Worm (Caenorhabditis elegans): ENCODE measurements around the gene alh-4.

alh-4 gene

DNA sequence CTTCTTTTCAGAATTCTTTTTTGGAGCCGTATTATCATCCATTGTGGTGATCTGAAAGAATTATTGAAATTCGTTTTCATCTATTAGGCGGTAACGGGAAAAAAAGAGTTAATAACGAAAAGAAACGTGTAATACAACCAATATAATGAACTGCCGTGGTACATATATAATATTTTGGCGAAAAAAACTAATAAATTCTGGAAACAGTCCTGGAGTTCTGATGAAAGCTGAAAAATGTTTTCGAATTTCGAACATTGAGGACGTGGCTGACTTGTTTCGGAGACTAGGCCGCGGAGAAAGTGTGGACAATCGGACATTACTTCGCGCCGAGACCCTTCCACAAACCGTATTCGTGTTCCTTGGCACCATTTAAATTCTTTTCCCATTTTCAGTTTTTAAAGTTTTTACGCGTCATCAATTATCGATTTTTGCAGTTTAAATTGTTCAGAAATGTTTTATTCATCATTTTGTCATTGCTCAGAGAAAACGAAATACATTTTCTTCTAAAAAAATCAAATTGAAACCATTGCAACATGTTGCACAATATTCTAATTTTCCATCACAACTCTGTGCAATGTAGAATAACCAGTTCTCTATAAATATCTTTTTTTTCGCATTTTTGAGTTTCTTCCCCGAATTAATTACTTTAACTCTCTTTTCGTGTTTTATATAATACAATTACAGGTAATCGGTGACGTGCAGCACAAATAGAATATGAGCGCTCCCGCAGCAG, 3.9 kb upstream of the alh-4 start, which contains the start of the genes gad-1 and erfa-1:
TSS of gene gad-1 (minus strand) at position 51 of the 733 bp plus-strand sequence.
TSS of gene erfa-1 (plus strand) at position 683 of the 733 bp plus-strand sequence.
- no peak for TF ChIP-seq rpc-1 (optimal IDR thresholded peaks at IDR 0.05)
- no peak for TF ChIP-seq rpc-1 (tag; optimal IDR thresholded peaks at IDR 0.05)
- TF ChIP-seq cebp-2 (GFP tag; IDR thresholded peaks at IDR 0.05), result no peak
- TF ChIP-seq ceh-79 (tag; optimal IDR thresholded peaks at IDR 0.05), result no peak
- TF ChIP-seq nhr-80 (tag; optimal IDR thresholded peaks at IDR 0.05), result peak; percentile 34
- TF ChIP-seq T26A5.8 (tag; optimal IDR thresholded peaks at IDR 0.05), result no peak
- TF ChIP-seq F57A8.1 (GFP tag; optimal IDR thresholded peaks at IDR 0.05), result no peak
- TF ChIP-seq Y67H2A.10 (GFP tag; conservative IDR thresholded peaks at IDR 0.05), result no peak
- TF ChIP-seq him-1 (tag; optimal IDR thresholded peaks at IDR 0.05), result no peak
- no peak for TF ChIP-seq Y56A3A.18 (GFP tag; IDR thresholded peaks at IDR 0.05)
- no peak for TF ChIP-seq ama-1 (optimal IDR thresholded peaks at IDR 0.05)
- no peak for TF ChIP-seq ama-1 (GFP tag; optimal IDR thresholded peaks at IDR 0.05)
- TF ChIP-seq hlh-12 (tag; optimal IDR thresholded peaks at IDR 0.05), result no peak
- no peak for TF ChIP-seq hmg-20 (GFP tag; IDR thresholded peaks at IDR 0.05)
- no peak for TF ChIP-seq madf-3 (GFP tag; IDR thresholded peaks at IDR 0.05)
- no peak for TF ChIP-seq nfya-1 (tag; optimal IDR thresholded peaks at IDR 0.05; ENCODE audit: borderline replicate concordance, insufficient read depth)
- TF ChIP-seq D2030.7 (GFP tag; IDR thresholded peaks at IDR 0.05), result peak; percentile 37; the same call in 1 of the 2 replicates
- TF ChIP-seq egl-18 (GFP tag; IDR thresholded peaks at IDR 0.05), result no peak
- TF ChIP-seq ceh-58 (GFP tag; IDR thresholded peaks at IDR 0.05), result no peak
- TF ChIP-seq tbx-9 (tag; optimal IDR thresholded peaks at IDR 0.05; ENCODE audit: borderline replicate concordance), result no peak
- TF ChIP-seq nfya-2 (GFP tag; IDR thresholded peaks at IDR 0.05), result no peak
- no peak for TF ChIP-seq tlf-1 (GFP tag; optimal IDR thresholded peaks at IDR 0.05)
- TF ChIP-seq lin-40 (tag; optimal IDR thresholded peaks at IDR 0.05), result no peak
- TF ChIP-seq nhr-179 (tag; optimal IDR thresholded peaks at IDR 0.05), result no peak
- peak; percentile 69 for TF ChIP-seq dox-1 (GFP tag; IDR thresholded peaks at IDR 0.05)
- no peak for TF ChIP-seq T07F8.4 (tag; optimal IDR thresholded peaks at IDR 0.05)
- TF ChIP-seq dpl-1 (GFP tag; optimal IDR thresholded peaks at IDR 0.05), result no peak
- TF ChIP-seq sdz-38 (tag; optimal IDR thresholded peaks at IDR 0.05), result no peak
- peak; percentile 78 for TF ChIP-seq mcd-1 (GFP tag; IDR thresholded peaks at IDR 0.05)
- no peak for TF ChIP-seq Y53F4B.3 (GFP tag; IDR thresholded peaks at IDR 0.05)
- TF ChIP-seq cebp-1 (GFP tag; IDR thresholded peaks at IDR 0.05), result no peak
- peak; percentile 26 for TF ChIP-seq cebp-1 (tag; optimal IDR thresholded peaks at IDR 0.05)
- no peak for TF ChIP-seq ztf-18 (tag; optimal IDR thresholded peaks at IDR 0.05)
- TF ChIP-seq F10E7.11 (tag; optimal IDR thresholded peaks at IDR 0.05), result no peak
- TF ChIP-seq tbp1 (GFP tag; optimal IDR thresholded peaks at IDR 0.05), result no peak
- TF ChIP-seq C06A6.2 (GFP tag; conservative IDR thresholded peaks at IDR 0.05), result no peak
- no peak for TF ChIP-seq pha-4 (tag; optimal IDR thresholded peaks at IDR 0.05)
- TF ChIP-seq K12H6.12 (tag; optimal IDR thresholded peaks at IDR 0.05), result peak; percentile 3
- TF ChIP-seq ztf-25 (GFP tag; IDR thresholded peaks at IDR 0.05), result 0 out of 2 replicates have a peak, but pooled peaks have one; percentile 47
- TF ChIP-seq B0019.2 (GFP tag; conservative IDR thresholded peaks at IDR 0.05), result no peak
- TF ChIP-seq snpc-1.3 (tag; optimal IDR thresholded peaks at IDR 0.05; ENCODE audit: insufficient read depth), result no peak
- TF ChIP-seq sptf-2 (GFP tag; optimal IDR thresholded peaks at IDR 0.05), result no peak
- no peak for TF ChIP-seq lag-1 (GFP tag; IDR thresholded peaks at IDR 0.05)
- no peak for TF ChIP-seq sea-2 (GFP tag; IDR thresholded peaks at IDR 0.05)
- peak; percentile 51 for TF ChIP-seq ceh-91 (GFP tag; IDR thresholded peaks at IDR 0.05)
- TF ChIP-seq lin-54 (GFP tag; optimal IDR thresholded peaks at IDR 0.05), result peak; percentile 63
- no peak for TF ChIP-seq B0336.3 (GFP tag; IDR thresholded peaks at IDR 0.05)
- TF ChIP-seq lir-1 (GFP tag; conservative IDR thresholded peaks at IDR 0.05), result no peak
- TF ChIP-seq mxl-1 (tag; optimal IDR thresholded peaks at IDR 0.05), result no peak
- no peak for TF ChIP-seq somi-1 (GFP tag; optimal IDR thresholded peaks at IDR 0.05)

Measured in whole organism, young adult.